Worm (Caenorhabditis elegans): Measurements from ENCODE around the gene srh-130.

srh-130 gene

DNA sequence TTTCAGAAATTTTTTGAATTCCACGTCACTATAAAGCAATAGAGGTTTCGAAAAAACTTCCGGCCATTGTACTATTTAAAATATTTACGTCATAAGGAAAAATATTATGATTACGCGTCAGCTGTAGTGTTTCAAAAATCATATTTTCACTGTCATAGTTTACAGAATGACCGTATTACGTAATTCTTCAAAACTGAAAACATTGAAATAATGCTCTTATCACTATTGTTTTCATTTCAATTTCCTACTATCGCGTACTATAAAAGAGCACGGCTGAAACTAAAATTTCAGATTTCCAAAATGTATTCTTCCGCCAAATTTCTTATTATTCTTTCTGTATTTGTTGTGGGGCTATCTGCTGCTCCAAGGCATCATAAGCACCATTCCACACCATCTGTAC, 6.4 kb upstream of the srh-130 start, which contains the start of gene F14F9.2:
Gene F14F9.2, plus strand, starts transcription at position 301 of the 400 bp plus-strand sequence.
- TF ChIP-seq ceh-40 (GFP tag; IDR thresholded peaks at IDR 0.05), result no peak
- no peak for TF ChIP-seq egl-18 (GFP tag; IDR thresholded peaks at IDR 0.05)
- TF ChIP-seq ccch-3 (GFP tag; optimal IDR thresholded peaks at IDR 0.05), result no peak
- TF ChIP-seq sea-2 (GFP tag; IDR thresholded peaks at IDR 0.05), result no peak
- no peak for TF ChIP-seq mes-4 (tag; optimal IDR thresholded peaks at IDR 0.05)
- no peak for TF ChIP-seq pbrm-1 (GFP tag; IDR thresholded peaks at IDR 0.05)

DNA sequence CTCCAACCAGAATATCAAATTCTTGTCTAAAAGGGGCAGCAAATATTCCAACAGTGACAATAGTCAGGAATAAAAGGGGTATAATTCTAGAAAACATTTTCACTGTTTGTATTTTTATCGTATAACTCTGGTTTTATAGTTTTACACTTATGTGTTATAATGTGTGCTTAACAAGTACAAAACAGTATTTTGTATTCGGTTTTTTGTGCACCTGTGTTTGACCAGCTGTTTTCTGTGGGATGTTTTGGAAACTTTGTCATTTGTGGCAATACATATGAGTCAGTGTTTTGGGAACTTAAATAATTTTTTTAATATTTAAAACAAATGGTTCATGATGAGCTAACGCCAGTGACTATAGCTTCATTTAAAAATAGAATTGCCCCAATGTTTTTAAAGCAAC, 4.6 kb upstream of the srh-130 start, which contains the start of gene F14F9.6:
Gene F14F9.6, minus strand, starts transcription at position 101 of the 400 bp plus-strand sequence.
- no peak for TF ChIP-seq C17E4.6 (GFP tag; IDR thresholded peaks at IDR 0.05)
- TF ChIP-seq nhr-179 (tag; optimal IDR thresholded peaks at IDR 0.05), result no peak
- TF ChIP-seq nfya-1 (tag; optimal IDR thresholded peaks at IDR 0.05; ENCODE audit: borderline replicate concordance, insufficient read depth), result no peak
- TF ChIP-seq tbp1 (GFP tag; optimal IDR thresholded peaks at IDR 0.05), result no peak
- TF ChIP-seq attf-6 (GFP tag; IDR thresholded peaks at IDR 0.05), result no peak
- no peak for TF ChIP-seq ets-4 (GFP tag; optimal IDR thresholded peaks at IDR 0.05)
- no peak for TF ChIP-seq ztf-3 (GFP tag; optimal IDR thresholded peaks at IDR 0.05)
- TF ChIP-seq dpl-1 (GFP tag; optimal IDR thresholded peaks at IDR 0.05), result no peak
- no peak for TF ChIP-seq lir-1 (GFP tag; conservative IDR thresholded peaks at IDR 0.05)
- no peak for TF ChIP-seq lin-54 (GFP tag; optimal IDR thresholded peaks at IDR 0.05)
- TF ChIP-seq nfyb-1 (GFP tag; IDR thresholded peaks at IDR 0.05), result no peak
- TF ChIP-seq die-1 (tag; optimal IDR thresholded peaks at IDR 0.05), result no peak

DNA sequence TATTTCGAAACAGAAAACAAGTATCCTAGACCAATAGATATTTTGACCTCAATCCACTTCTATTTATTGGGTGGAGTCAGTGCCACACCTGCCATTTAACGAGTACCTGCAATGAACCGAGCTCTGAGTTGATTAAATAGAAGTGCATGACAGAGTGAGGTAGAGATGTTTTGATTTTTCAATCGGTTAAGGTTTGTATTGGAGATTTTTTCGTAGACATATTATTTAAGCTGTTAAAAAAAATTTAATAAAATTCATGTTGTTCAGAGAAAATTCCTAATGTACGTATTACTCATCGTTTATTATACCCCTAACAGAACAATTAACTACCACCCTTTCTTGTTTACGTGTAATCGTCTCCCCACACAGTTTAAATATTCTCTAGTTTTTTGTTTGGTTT, 4.5 kb downstream of the srh-130 start, which contains the start of gene srx-38:
Gene srx-38, minus strand, starts transcription at position 101 of the 400 bp plus-strand sequence.
- TF ChIP-seq nhr-120 (GFP tag; IDR thresholded peaks at IDR 0.05), result no peak
- no peak for TF ChIP-seq F49E8.2 (tag; optimal IDR thresholded peaks at IDR 0.05; ENCODE audit: insufficient read depth)
- TF ChIP-seq snpc-4 (GFP tag; optimal IDR thresholded peaks at IDR 0.05), result no peak
- no peak for TF ChIP-seq snpc-4 (tag; optimal IDR thresholded peaks at IDR 0.05)
- TF ChIP-seq nhr-80 (tag; optimal IDR thresholded peaks at IDR 0.05), result no peak
- TF ChIP-seq pha-4 (tag; optimal IDR thresholded peaks at IDR 0.05), result no peak
- TF ChIP-seq ztf-28 (GFP tag; IDR thresholded peaks at IDR 0.05), result no peak
- no peak for TF ChIP-seq mxl-1 (tag; optimal IDR thresholded peaks at IDR 0.05)
- no peak for TF ChIP-seq ama-1 (optimal IDR thresholded peaks at IDR 0.05)
- no peak for TF ChIP-seq ama-1 (GFP tag; optimal IDR thresholded peaks at IDR 0.05)
- no peak for TF ChIP-seq rpc-1 (optimal IDR thresholded peaks at IDR 0.05)
- TF ChIP-seq rpc-1 (tag; optimal IDR thresholded peaks at IDR 0.05), result no peak
- TF ChIP-seq ceh-27 (GFP tag; optimal IDR thresholded peaks at IDR 0.05), result no peak

DNA sequence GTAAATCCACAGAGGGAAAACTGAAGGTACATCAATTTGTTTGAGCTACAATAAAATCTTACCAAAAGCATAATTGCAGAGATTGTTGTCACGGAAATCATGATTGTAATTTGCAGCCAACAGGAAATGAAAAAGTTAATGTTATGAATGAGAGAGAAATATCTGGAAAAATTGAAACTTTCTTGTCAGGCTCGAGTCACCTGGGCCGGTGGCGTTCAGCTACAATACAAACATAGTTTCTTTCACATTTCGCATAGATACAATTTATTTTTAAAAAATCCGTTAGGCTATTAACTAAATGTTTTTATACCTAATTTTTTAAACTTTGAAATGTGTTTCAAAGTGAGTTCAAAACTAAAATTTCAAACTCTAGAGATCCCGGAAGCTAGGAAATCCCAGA, 6.7 kb downstream of the srh-130 start, which contains the start of gene srx-39:
Gene srx-39, minus strand, starts transcription at position 101 of the 400 bp plus-strand sequence.
- TF ChIP-seq aptf-3 (GFP tag; IDR thresholded peaks at IDR 0.05) (no peak), atf-7 (tag; optimal IDR thresholded peaks at IDR 0.05) (no peak), nhr-80 (tag; optimal IDR thresholded peaks at IDR 0.05) (no peak), cebp-2 (GFP tag; IDR thresholded peaks at IDR 0.05) (no peak), egl-44 (GFP tag; IDR thresholded peaks at IDR 0.05) (no peak), F57A8.1 (GFP tag; optimal IDR thresholded peaks at IDR 0.05) (no peak), him-1 (tag; optimal IDR thresholded peaks at IDR 0.05) (no peak), hsf-1 (GFP tag; IDR thresholded peaks at IDR 0.05) (no peak), madf-3 (GFP tag; IDR thresholded peaks at IDR 0.05) (no peak)

All from whole organism, young adult.